Worm (Caenorhabditis elegans) whole organism, late embryonic: ENCODE results near the gene abu-1.

Source experiments
- C08G9.2 ChIP-seq: sonication (generic microtip); optimal IDR thresholded peaks from 2 replicates; lab custom pipeline; 2016; ENCODE audit warnings: mild to moderate bottlenecking, missing genetic modification characterization, moderate library complexity, missing compliant biosample characterization
- F13H6.1 ChIP-seq: sonication (generic microtip); optimal IDR thresholded peaks from 2 replicates; lab custom pipeline; 2016; ENCODE audit warnings: missing genetic modification characterization, missing compliant biosample characterization
- K02D7.2 ChIP-seq: sonication (generic microtip); optimal IDR thresholded peaks from 2 replicates; lab custom pipeline; 2017; ENCODE audit warnings: mild to moderate bottlenecking, missing genetic modification characterization, missing compliant biosample characterization
- T23F11.4 ChIP-seq: fragments of 200-800 bp; sonication (Bioruptor generic); optimal IDR thresholded peaks from 2 replicates; lab custom pipeline; 2018; ENCODE audit warnings: mild to moderate bottlenecking, missing genetic modification characterization, missing compliant biosample characterization
- ceh-14 ChIP-seq: sonication (generic microtip); optimal IDR thresholded peaks from 2 replicates; lab custom pipeline; 2016; ENCODE audit warnings: missing genotype, missing genetic modification characterization, missing compliant biosample characterization
- ceh-18 ChIP-seq: sonication (generic microtip); optimal IDR thresholded peaks from 2 replicates; lab custom pipeline; 2016; ENCODE audit warnings: missing genetic modification characterization, missing compliant biosample characterization
- ceh-19 ChIP-seq: fragments of 200-800 bp; sonication (Bioruptor generic); optimal IDR thresholded peaks from 2 replicates; lab custom pipeline; 2018; ENCODE audit warnings: mild to moderate bottlenecking, missing genetic modification characterization, missing compliant biosample characterization
- ceh-2 ChIP-seq: sonication (generic microtip); optimal IDR thresholded peaks from 2 replicates; lab custom pipeline; 2016; ENCODE audit warnings: missing genotype, missing genetic modification characterization, missing compliant biosample characterization
- ceh-22 ChIP-seq: sonication (generic microtip); optimal IDR thresholded peaks from 2 replicates; lab custom pipeline; 2017; ENCODE audit warnings: missing biosample characterization, missing genetic modification characterization
- ceh-31 ChIP-seq: sonication (generic microtip); optimal IDR thresholded peaks from 2 replicates; lab custom pipeline; 2016; ENCODE audit warnings: missing genetic modification characterization, missing compliant biosample characterization
- ceh-34 ChIP-seq: sonication (generic microtip); optimal IDR thresholded peaks from 2 replicates; lab custom pipeline; 2016; ENCODE audit warnings: mild to moderate bottlenecking, missing genetic modification characterization, missing compliant biosample characterization
- ceh-45 ChIP-seq: fragments of 200-800 bp; sonication (Bioruptor generic); IDR thresholded peaks from 2 replicates; pipeline ENCODE4 v1.3.6; 2022; ENCODE audit warnings: missing genetic modification reagents, missing genetic modification characterization, missing compliant biosample characterization
- ceh-9 ChIP-seq: sonication (generic microtip); optimal IDR thresholded peaks from 2 replicates; lab custom pipeline; 2016; ENCODE audit warnings: mild to moderate bottlenecking, missing genetic modification characterization, inconsistent platforms, missing compliant biosample characterization
- dmd-4 ChIP-seq: sonication (generic microtip); optimal IDR thresholded peaks from 2 replicates; lab custom pipeline; 2016; ENCODE audit warnings: borderline replicate concordance, missing genetic modification characterization, missing compliant biosample characterization
- dve-1 ChIP-seq: sonication (generic microtip); optimal IDR thresholded peaks from 2 replicates; lab custom pipeline; 2017; ENCODE audit warnings: antibody characterized with exemption, mild to moderate bottlenecking, missing genetic modification characterization, missing compliant biosample characterization
- elt-2 ChIP-seq: sonication (generic microtip); optimal IDR thresholded peaks from 2 replicates; lab custom pipeline; 2016; ENCODE audit warnings: missing genetic modification reagents, missing genetic modification characterization, missing compliant biosample characterization
- elt-4 ChIP-seq: sonication (generic microtip); optimal IDR thresholded peaks from 2 replicates; lab custom pipeline; 2016; ENCODE audit warnings: missing genetic modification characterization, missing compliant biosample characterization
- ets-4 ChIP-seq: sonication (generic microtip); optimal IDR thresholded peaks from 2 replicates; lab custom pipeline; 2016; ENCODE audit warnings: missing genetic modification characterization, missing compliant biosample characterization
- eyg-1 ChIP-seq: sonication (generic microtip); optimal IDR thresholded peaks from 2 replicates; lab custom pipeline; 2016; ENCODE audit warnings: missing genotype, missing genetic modification characterization, missing compliant biosample characterization
- fkh-6 ChIP-seq: sonication (generic microtip); optimal IDR thresholded peaks from 2 replicates; lab custom pipeline; 2016; ENCODE audit warnings: missing genetic modification characterization, missing compliant biosample characterization
- hlh-30 ChIP-seq: sonication (generic microtip); optimal IDR thresholded peaks from 2 replicates; lab custom pipeline; 2017; ENCODE audit warnings: antibody characterized with exemption, missing genetic modification characterization, missing compliant biosample characterization; ENCODE audit not compliant: insufficient read depth
- hlh-6 ChIP-seq: sonication (generic microtip); optimal IDR thresholded peaks from 2 replicates; lab custom pipeline; 2016; ENCODE audit warnings: missing genotype, missing genetic modification characterization, missing compliant biosample characterization
- hlh-8 ChIP-seq: sonication (generic microtip); optimal IDR thresholded peaks from 2 replicates; lab custom pipeline; 2016; ENCODE audit warnings: missing genotype, missing genetic modification characterization, missing compliant biosample characterization
- madf-2 ChIP-seq: sonication (generic microtip); optimal IDR thresholded peaks from 2 replicates; lab custom pipeline; 2017; ENCODE audit warnings: missing genetic modification characterization, missing compliant biosample characterization
- nfya-1 ChIP-seq: sonication (generic microtip); optimal IDR thresholded peaks from 2 replicates; lab custom pipeline; 2017; ENCODE audit warnings: missing genetic modification characterization, mild to moderate bottlenecking, missing compliant biosample characterization, antibody characterized with exemption, moderate library complexity
- nhr-11 ChIP-seq: fragments of 150-350 bp; optimal IDR thresholded peaks from 2 replicates; lab custom pipeline; 2014; ENCODE audit warnings: missing biosample characterization, missing genetic modification characterization
- nhr-232 ChIP-seq: sonication (generic microtip); optimal IDR thresholded peaks from 2 replicates; lab custom pipeline; 2016; ENCODE audit warnings: missing genetic modification characterization, missing compliant biosample characterization
- npax-4 ChIP-seq: sonication (generic microtip); optimal IDR thresholded peaks from 2 replicates; lab custom pipeline; 2016; ENCODE audit warnings: missing genetic modification characterization, missing compliant biosample characterization
- pag-3 ChIP-seq: sonication (generic microtip); optimal IDR thresholded peaks from 2 replicates; lab custom pipeline; 2016; ENCODE audit warnings: missing compliant biosample characterization, missing genetic modification characterization, borderline replicate concordance
- pax-1 ChIP-seq: fragments of 150-350 bp; optimal IDR thresholded peaks from 2 replicates; lab custom pipeline; 2014; ENCODE audit warnings: missing biosample characterization, missing genetic modification characterization
- pqm-1 ChIP-seq: sonication (generic microtip); optimal IDR thresholded peaks from 2 replicates; lab custom pipeline; 2016; ENCODE audit warnings: missing genetic modification characterization, missing compliant biosample characterization
- syd-9 ChIP-seq: sonication (generic microtip); optimal IDR thresholded peaks from 2 replicates; lab custom pipeline; 2016; ENCODE audit warnings: mild to moderate bottlenecking, missing genetic modification characterization, moderate library complexity, missing compliant biosample characterization
- tbx-2 ChIP-seq: sonication (generic microtip); optimal IDR thresholded peaks from 2 replicates; lab custom pipeline; 2016; ENCODE audit warnings: missing genetic modification characterization, missing compliant biosample characterization
- unc-42 ChIP-seq: sonication (generic microtip); optimal IDR thresholded peaks from 2 replicates; lab custom pipeline; 2016; ENCODE audit warnings: missing genotype, missing genetic modification characterization, missing compliant biosample characterization
- zip-5 ChIP-seq: sonication (generic microtip); optimal IDR thresholded peaks from 2 replicates; lab custom pipeline; 2016; ENCODE audit warnings: missing genetic modification characterization, missing compliant biosample characterization

The abu-1 gene

ce11 chrV:10371177-10371576, 10.4 kb downstream of the abu-1 start:
- TF ChIP-seq zip-5 (tag; lab: Kevin White, UChicago), result no peak
- TF ChIP-seq pax-1, result no peak
- TF ChIP-seq ceh-9 (tag; lab: Kevin White, UChicago), result no peak
- no peak for TF ChIP-seq C08G9.2 (tag; lab: Kevin White, UChicago)
- no peak for TF ChIP-seq ceh-45 (GFP tag; lab: Robert Waterston, UW)
- no peak for TF ChIP-seq dmd-4 (tag; lab: Kevin White, UChicago)
- no peak for TF ChIP-seq K02D7.2 (tag; lab: Kevin White, UChicago)
- no peak for TF ChIP-seq ceh-19 (GFP tag; lab: Kevin White, UChicago)

ce11 chrV:10368256-10368655, 13.4 kb downstream of the abu-1 start, which contains the start of gene sri-20:
TSS of gene sri-20 (plus strand) at chrV:10368556.
- TF ChIP-seq ets-4 (no peak), pag-3 (tag; lab: Kevin White, UChicago) (no peak)

- TF ChIP-seq unc-42 (tag; lab: Kevin White, UChicago) (no peak), pag-3 (tag; lab: Kevin White, UChicago) (no peak), elt-4 (tag; lab: Kevin White, UChicago) (no peak), zip-5 (tag; lab: Kevin White, UChicago) (no peak), hlh-8 (tag; lab: Kevin White, UChicago) (no peak), ceh-14 (no peak), hlh-6 (no peak), ceh-31 (tag; lab: Kevin White, UChicago) (no peak), syd-9 (tag; lab: Kevin White, UChicago) (no peak), fkh-6 (no peak), T23F11.4 (GFP tag; lab: Kevin White, UChicago) (no peak), tbx-2 (tag; lab: Kevin White, UChicago) (no peak), F13H6.1 (tag; lab: Kevin White, UChicago) (no peak), nhr-232 (tag; lab: Kevin White, UChicago) (no peak), eyg-1 (tag; lab: Kevin White, UChicago) (no peak), npax-4 (tag; lab: Kevin White, UChicago) (no peak), madf-2 (tag; lab: Kevin White, UChicago) (no peak), nhr-11 (tag; lab: Kevin White, UChicago) (no peak)
Measured at ce11 chrV:10363834-10364233, 17.8 kb downstream of the abu-1 start.

ce11 chrV:10361830-10362397, 19.7 kb downstream of the abu-1 start, which contains the start of gene cash-1:
TSS of gene cash-1 (plus strand) at chrV:10362261.
- TF ChIP-seq zip-5 (tag; lab: Kevin White, UChicago), result no peak
- TF ChIP-seq tbx-2 (tag; lab: Kevin White, UChicago), result peak; percentile 52
- TF ChIP-seq ceh-31 (tag; lab: Kevin White, UChicago), result peak; percentile 76
- no peak for TF ChIP-seq nhr-232 (tag; lab: Kevin White, UChicago)
- peak; percentile 15 for TF ChIP-seq elt-2
- no peak for TF ChIP-seq dve-1 (tag; lab: Kevin White, UChicago)
- TF ChIP-seq pqm-1 (tag; lab: Kevin White, UChicago), result no peak
- no peak for TF ChIP-seq C08G9.2 (tag; lab: Kevin White, UChicago)
- peak; percentile 39 for TF ChIP-seq nfya-1
- TF ChIP-seq ceh-34, result peak; percentile 10
- TF ChIP-seq ceh-22 (tag; lab: Kevin White, UChicago), result no peak
- no peak for TF ChIP-seq elt-4 (tag; lab: Kevin White, UChicago)
- peak; percentile 23 for TF ChIP-seq ceh-18
- no peak for TF ChIP-seq fkh-6
- TF ChIP-seq hlh-30 (tag; lab: Kevin White, UChicago), result peak; percentile 66
- peak; percentile 94 for TF ChIP-seq unc-42 (tag; lab: Kevin White, UChicago)
- peak; percentile 25 for TF ChIP-seq ceh-2 (tag; lab: Kevin White, UChicago)
